Fruit fly (Drosophila melanogaster) whole organism, wandering third instar larva: ENCODE data around the gene ZC3H3.

Source experiments
- Abd-B ChIP-seq: fragments of >200 bp; optimal IDR thresholded peaks from 2 replicates; lab custom pipeline; 2017; ENCODE audit warnings: missing biosample characterization, missing genetic modification characterization
- CG32264 ChIP-seq: fragments of 200-800 bp; sonication (Bioruptor generic); optimal IDR thresholded peaks from 2 replicates; lab custom pipeline; 2016; ENCODE audit warnings: missing biosample characterization, missing genetic modification characterization
- CG9705 ChIP-seq: fragments of 200-800 bp; sonication (Bioruptor generic); optimal IDR thresholded peaks from 2 replicates; lab custom pipeline; 2018; ENCODE audit warnings: missing biosample characterization, mild to moderate bottlenecking, missing genetic modification characterization
- Dfd ChIP-seq: fragments of >200 bp; optimal IDR thresholded peaks from 2 replicates; lab custom pipeline; 2017; ENCODE audit warnings: missing biosample characterization, missing genetic modification characterization
- Dif ChIP-seq: fragments of 200-275, 200-300 bp; sonication (Bioruptor generic); optimal IDR thresholded peaks from 2 replicates; lab custom pipeline; 2018; ENCODE audit warnings: missing biosample characterization, missing genetic modification characterization; ENCODE audit not compliant: partially characterized antibody
- GATAd ChIP-seq: sonication (Bioruptor generic); optimal IDR thresholded peaks from 2 replicates; lab custom pipeline; 2016; ENCODE audit warnings: missing biosample characterization, missing genetic modification characterization
- HLH106 ChIP-seq: fragments of 200-800 bp; optimal IDR thresholded peaks from 3 replicates; lab custom pipeline; 2019; ENCODE audit warnings: missing biosample characterization, mild to moderate bottlenecking, missing genetic modification characterization, moderate library complexity
- Hnf4 ChIP-seq: fragments of 200-800 bp; sonication (Bioruptor generic); optimal IDR thresholded peaks from 2 replicates; lab custom pipeline; 2016; ENCODE audit warnings: missing biosample characterization, mild to moderate bottlenecking, missing genetic modification characterization
- Hr78 ChIP-seq: fragments of >200 bp; optimal IDR thresholded peaks from 2 replicates; lab custom pipeline; 2017; ENCODE audit warnings: missing biosample characterization, missing genetic modification characterization
- Hr83 ChIP-seq: fragments of 200-300 bp; sonication (Bioruptor generic); optimal IDR thresholded peaks from 2 replicates; lab custom pipeline; 2016; ENCODE audit warnings: missing biosample characterization, mild to moderate bottlenecking, missing genetic modification characterization, moderate library complexity; ENCODE audit not compliant: poor library complexity, severe bottlenecking
- Jra ChIP-seq: sonication (Bioruptor generic); optimal IDR thresholded peaks from 2 replicates; lab custom pipeline; 2016; ENCODE audit warnings: missing biosample characterization, missing genetic modification characterization
- Mio ChIP-seq: sonication (Bioruptor generic); optimal IDR thresholded peaks from 2 replicates; lab custom pipeline; 2016; ENCODE audit warnings: missing biosample characterization, missing genetic modification characterization
- Myc ChIP-seq: fragments of >200 bp; optimal IDR thresholded peaks from 2 replicates; lab custom pipeline; 2017
- N ChIP-seq: fragments of >200 bp; optimal IDR thresholded peaks from 2 replicates; lab custom pipeline; 2018; ENCODE audit warnings: missing biosample characterization, missing external identifiers, missing genetic modification characterization
- Rel ChIP-seq, 2 experiments: fragments of 200-800 bp; sonication (Bioruptor generic) in 1 of 2; optimal IDR thresholded peaks; 2 replicates in 1 of 2; 3 replicates in 1 of 2; lab custom pipeline; 2016 to 2019; ENCODE audit warnings: mild to moderate bottlenecking in 2 of 2, missing biosample characterization in 2 of 2, missing genetic modification characterization in 2 of 2, moderate library complexity in 1 of 2
- Sp1 ChIP-seq: fragments of 200-800 bp; sonication (Bioruptor generic); optimal IDR thresholded peaks from 3 replicates; lab custom pipeline; 2019; ENCODE audit warnings: missing biosample characterization, mild to moderate bottlenecking, missing genetic modification characterization, moderate library complexity
- br ChIP-seq: fragments of 200-800 bp; sonication (Bioruptor generic); optimal IDR thresholded peaks from 2 replicates; lab custom pipeline; 2016; ENCODE audit warnings: missing biosample characterization, missing genetic modification characterization
- brk ChIP-seq: fragments of 200-800 bp; sonication (Bioruptor generic); optimal IDR thresholded peaks from 2 replicates; lab custom pipeline; 2016; ENCODE audit warnings: missing biosample characterization, mild to moderate bottlenecking, missing genetic modification characterization
- dl ChIP-seq, 2 experiments: fragments of 175-275, 200-275 bp in 1 of 2; fragments of 200-275 bp in 1 of 2; sonication (Bioruptor generic); optimal IDR thresholded peaks; lab custom pipeline; 2018; ENCODE audit warnings: mild to moderate bottlenecking in 2 of 2, missing biosample characterization in 2 of 2, missing genetic modification characterization in 2 of 2, moderate library complexity in 2 of 2; ENCODE audit not compliant: partially characterized antibody in 2 of 2, insufficient read depth in 1 of 2
- dmrt93B ChIP-seq: fragments of 200-800 bp; sonication (Bioruptor generic); optimal IDR thresholded peaks from 2 replicates; lab custom pipeline; 2018; ENCODE audit warnings: missing biosample characterization, mild to moderate bottlenecking, missing genetic modification characterization
- ey ChIP-seq: fragments of 200-800 bp; sonication (Bioruptor generic); optimal IDR thresholded peaks from 2 replicates; lab custom pipeline; 2016; ENCODE audit warnings: missing biosample characterization, missing genetic modification characterization
- foxo ChIP-seq, 2 experiments: fragments of 200-800 bp; sonication (Bioruptor generic); optimal IDR thresholded peaks; 2 replicates in 1 of 2; 3 replicates in 1 of 2; lab custom pipeline; 2016 to 2017; ENCODE audit warnings: missing biosample characterization in 2 of 2, missing genetic modification characterization in 2 of 2
- fru ChIP-seq: fragments of 200-800 bp; sonication (Bioruptor generic); optimal IDR thresholded peaks from 3 replicates; lab custom pipeline; 2016; ENCODE audit warnings: missing biosample characterization, mild to moderate bottlenecking, missing genetic modification characterization
- h ChIP-seq: fragments of 200-800 bp; sonication (Bioruptor generic); optimal IDR thresholded peaks from 3 replicates; lab custom pipeline; 2016; ENCODE audit warnings: missing biosample characterization, mild to moderate bottlenecking, missing genetic modification characterization
- lola ChIP-seq: fragments of >200 bp; optimal IDR thresholded peaks from 2 replicates; lab custom pipeline; 2017; ENCODE audit warnings: missing biosample characterization, missing genetic modification characterization
- pan ChIP-seq: fragments of >200 bp; optimal IDR thresholded peaks from 2 replicates; lab custom pipeline; 2017
- rgr ChIP-seq: fragments of 200-800 bp; sonication (Bioruptor generic); optimal IDR thresholded peaks from 3 replicates; lab custom pipeline; 2016; ENCODE audit warnings: missing biosample characterization, mild to moderate bottlenecking, missing genetic modification characterization
- sage ChIP-seq: fragments of 200-800 bp; sonication (Bioruptor generic); optimal IDR thresholded peaks from 2 replicates; lab custom pipeline; 2016; ENCODE audit warnings: missing biosample characterization, mild to moderate bottlenecking, missing genetic modification characterization
- usp ChIP-seq: fragments of >200 bp; optimal IDR thresholded peaks from 2 replicates; lab custom pipeline; 2017; ENCODE audit warnings: missing biosample characterization, missing genetic modification characterization

The ZC3H3 gene

DNA sequence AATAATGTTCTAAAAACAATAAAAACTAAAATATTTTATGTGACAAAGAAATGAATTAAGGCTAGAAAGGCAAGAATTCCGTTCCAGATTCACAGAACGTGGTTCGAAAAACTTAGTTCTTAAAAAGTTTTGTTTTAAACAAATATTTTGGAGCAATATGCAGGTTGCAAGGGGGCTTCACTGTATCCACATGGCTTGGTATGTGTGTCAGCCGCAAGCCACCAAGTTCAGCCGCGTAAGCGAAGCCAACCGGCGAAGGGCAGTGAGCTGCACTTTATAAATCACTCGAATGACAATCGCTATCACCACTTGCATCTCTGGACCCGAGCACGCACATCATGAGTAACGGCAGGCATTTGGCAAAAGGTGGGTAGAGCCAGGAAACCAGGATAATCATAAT, 10.7 kb upstream of the ZC3H3 start, which contains the start of gene se:
Gene se, plus strand, starts transcription at position 301 of the 400 bp plus-strand sequence.
- TF ChIP-seq N (GFP tag; lab: Kevin White, UChicago) (no peak), Sp1 (GFP tag; lab: Kevin White, UChicago) (no peak)
- TF ChIP-seq, all 38 proteins: peak for 0

DNA sequence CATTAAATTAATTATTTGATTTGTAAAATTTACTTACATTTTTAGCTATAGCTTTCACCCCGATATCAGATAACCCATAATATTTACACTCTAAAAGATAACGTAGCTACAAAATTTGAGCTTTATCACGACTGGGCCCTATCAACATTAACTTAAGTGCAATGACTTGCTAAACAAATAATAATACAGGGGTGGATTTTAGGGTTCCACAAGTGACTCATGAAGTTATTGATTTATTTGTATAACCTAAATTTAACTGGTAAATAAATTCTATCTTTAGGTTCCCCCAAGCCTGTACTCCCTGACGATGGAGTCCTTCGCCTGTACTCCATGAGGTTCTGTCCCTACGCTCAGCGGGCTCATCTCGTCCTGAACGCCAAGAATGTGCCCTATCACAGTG, 9.7 kb upstream of the ZC3H3 start:
- TF ChIP-seq CG32264 (GFP tag; lab: Kevin White, UChicago) = no peak
- TF ChIP-seq br (GFP tag; lab: Kevin White, UChicago) = peak; percentile 29
- peak; percentile 22 for TF ChIP-seq HLH106 (tag; lab: Kevin White, UChicago)
- TF ChIP-seq h (GFP tag; lab: Kevin White, UChicago) = peak; percentile 47
- peak; percentile 39 for TF ChIP-seq rgr (GFP tag; lab: Kevin White, UChicago)
- TF ChIP-seq foxo (GFP tag; optimal IDR thresholded peaks at IDR 0.05; lab: Kevin White, UChicago) = peak in 1 of 2 experiments; percentile 10
- TF ChIP-seq Hr83 = peak; percentile 13
- TF ChIP-seq dl (GFP tag; optimal IDR thresholded peaks at IDR 0.05; lab: Kevin White, UChicago; ENCODE audit: insufficient read depth in 1 of 2, partially characterized antibody in 2 of 2) = no peak
- TF ChIP-seq Myc (lab: Kevin White, UChicago) = no peak
- TF ChIP-seq Hr78 = no peak
- no peak for TF ChIP-seq CG9705
- TF ChIP-seq fru (GFP tag; lab: Kevin White, UChicago) = peak; percentile 75
- peak; percentile 4 for TF ChIP-seq Sp1 (GFP tag; lab: Kevin White, UChicago)
- peak; percentile 17 for TF ChIP-seq ey (GFP tag; lab: Kevin White, UChicago)
- peak; percentile 4 for TF ChIP-seq Jra

DNA sequence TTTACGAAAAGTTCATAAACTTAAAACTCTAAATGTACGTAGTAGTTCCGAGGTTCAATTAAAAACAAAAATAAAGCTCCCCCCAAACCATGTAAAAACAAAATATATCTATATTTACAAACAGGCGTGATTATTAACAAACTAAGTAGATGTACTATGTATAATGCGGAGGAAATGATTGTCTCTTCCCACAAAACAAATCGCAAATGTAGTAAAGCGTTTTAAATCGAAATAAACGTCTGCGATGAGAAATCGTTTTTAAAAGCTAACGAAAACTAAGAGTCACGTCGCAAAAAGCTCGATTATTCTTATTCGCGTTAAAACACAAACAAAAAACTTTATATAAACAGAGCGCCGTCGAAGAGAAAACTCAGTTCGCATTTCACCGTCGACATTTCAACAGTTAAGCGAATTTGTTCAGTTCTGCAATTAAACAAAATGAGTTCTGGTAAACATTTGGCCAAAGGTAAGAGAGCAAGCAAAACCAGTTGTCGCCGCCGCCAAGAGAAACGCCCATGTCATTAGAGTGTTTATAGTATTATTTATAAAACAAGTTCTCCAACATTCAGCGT, 9.0 kb upstream of the ZC3H3 start, which contains the start of gene GstO3:
Gene GstO3, plus strand, starts transcription at position 370 of the 572 bp plus-strand sequence.
- peak; percentile 6 for TF ChIP-seq rgr (GFP tag; lab: Kevin White, UChicago)
- no peak for TF ChIP-seq Abd-B
- peak; percentile 60 for TF ChIP-seq Dif (GFP tag; lab: Kevin White, UChicago)
- no peak for TF ChIP-seq CG32264 (GFP tag; lab: Kevin White, UChicago)
- TF ChIP-seq Hnf4 (GFP tag; lab: Kevin White, UChicago) = no peak
- TF ChIP-seq N (GFP tag; lab: Kevin White, UChicago) = no peak
- TF ChIP-seq sage (GFP tag; lab: Kevin White, UChicago) = peak; percentile 28
- TF ChIP-seq foxo (GFP tag; optimal IDR thresholded peaks at IDR 0.05; lab: Kevin White, UChicago) = peak in 1 of 2 experiments; percentile 81
- peak; percentile 77 for TF ChIP-seq brk (GFP tag; lab: Kevin White, UChicago)
- TF ChIP-seq Rel (GFP tag; optimal IDR thresholded peaks at IDR 0.05; lab: Kevin White, UChicago) = peak; percentile 94
- TF ChIP-seq Rel (tag; optimal IDR thresholded peaks at IDR 0.05; lab: Kevin White, UChicago) = peak; percentile 3
- TF ChIP-seq dl (GFP tag; optimal IDR thresholded peaks at IDR 0.05; lab: Kevin White, UChicago; ENCODE audit: insufficient read depth in 1 of 2, partially characterized antibody in 2 of 2) = peak in 1 of 2 experiments; percentile 20

DNA sequence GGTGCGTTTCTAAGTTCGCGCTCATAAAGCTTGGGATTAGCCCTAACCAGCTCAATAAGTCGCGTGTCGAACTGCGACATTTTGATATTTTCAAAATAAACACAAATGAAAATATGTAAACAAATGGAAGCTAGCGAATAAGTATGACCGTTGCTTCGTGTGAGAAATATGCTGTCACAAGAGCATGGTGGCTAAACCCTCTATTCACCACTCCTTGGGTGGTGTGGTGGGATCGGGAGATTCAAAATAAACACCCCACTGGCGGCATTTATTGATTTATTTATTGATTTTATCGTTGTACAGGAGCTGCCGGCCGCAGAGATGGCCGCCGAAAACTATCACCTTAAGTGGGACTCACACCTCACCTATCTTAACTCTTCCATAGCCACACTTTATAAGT, 5.2 kb upstream of the ZC3H3 start, which contains the start of gene CG6683:
Gene CG6683, minus strand, starts transcription at position 154 of the 400 bp plus-strand sequence.
- no peak for TF ChIP-seq ey (GFP tag; lab: Kevin White, UChicago)
- TF ChIP-seq Myc (lab: Kevin White, UChicago) = peak; percentile 63

DNA sequence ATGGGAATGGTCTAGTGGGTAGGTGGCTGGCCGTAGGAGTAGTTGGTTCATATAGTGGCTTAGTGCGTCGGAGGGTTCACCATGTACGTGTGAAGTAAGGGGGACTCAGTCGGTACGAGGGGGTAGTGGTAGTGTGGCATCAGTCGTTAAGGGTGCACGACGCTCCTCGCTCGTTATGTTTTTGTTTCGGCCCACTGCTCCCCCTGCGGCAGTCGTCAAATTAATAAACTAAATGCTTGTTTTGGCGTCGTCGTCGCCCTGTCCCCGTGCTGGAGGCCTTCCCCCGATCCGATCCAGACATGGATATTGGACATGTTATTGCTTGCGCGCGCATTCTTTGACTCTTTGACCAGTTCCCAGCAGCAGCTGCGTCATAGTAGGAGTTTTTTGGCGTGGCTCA, 3.7 kb upstream of the ZC3H3 start:
- TF ChIP-seq pan (lab: Kevin White, UChicago) (no peak), lola (GFP tag; lab: Kevin White, UChicago) (no peak), sage (GFP tag; lab: Kevin White, UChicago) (no peak), Hr78 (no peak), Mio (GFP tag; lab: Kevin White, UChicago) (no peak), Dfd (no peak), HLH106 (tag; lab: Kevin White, UChicago) (no peak), GATAd (GFP tag; lab: Kevin White, UChicago) (no peak), br (GFP tag; lab: Kevin White, UChicago) (no peak), Jra (no peak), Sp1 (GFP tag; lab: Kevin White, UChicago) (no peak), usp (no peak), dmrt93B (GFP tag; lab: Kevin White, UChicago) (no peak)
- TF ChIP-seq, all 38 proteins: peak for 0
